Worm (Caenorhabditis elegans) whole organism, L4/young adult: Measurements from ENCODE around the gene F44A6.5.

Experiments used
- W03F9.2 ChIP-seq: fragments of 150-350 bp; optimal IDR thresholded peaks from 2 replicates; lab custom pipeline; 2014; ENCODE audit warnings: missing biosample characterization, missing genetic modification characterization
- dao-5 ChIP-seq: sonication (generic microtip); optimal IDR thresholded peaks from 2 replicates; lab custom pipeline; 2016; ENCODE audit warnings: missing genotype, missing genetic modification characterization, moderate library complexity, missing compliant biosample characterization
- him-1 ChIP-seq: sonication (generic microtip); optimal IDR thresholded peaks from 2 replicates; lab custom pipeline; 2016; ENCODE audit warnings: missing genotype, missing genetic modification reagents, missing genetic modification characterization, missing compliant biosample characterization

- no peak for TF ChIP-seq him-1 (tag; lab: Kevin White, UChicago)
- no peak for TF ChIP-seq dao-5 (tag; lab: Kevin White, UChicago)
- no peak for TF ChIP-seq W03F9.2 (tag; lab: Kevin White, UChicago)
These were observed 43.6 kb upstream of the F44A6.5 start for ce11 chrX:10262299-10262698.
